Fruit fly (Drosophila melanogaster): Measurements from ENCODE around the gene Theg.

The Theg gene

dm6 chr3R:22044443-22044970 is 30.0 kb downstream of the Theg start:
- no peak for TF ChIP-seq pan (optimal IDR thresholded peaks at IDR 0.05)
- no peak for TF ChIP-seq sage (GFP tag; optimal IDR thresholded peaks at IDR 0.05)
- no peak for TF ChIP-seq lola (GFP tag; optimal IDR thresholded peaks at IDR 0.05)
- TF ChIP-seq OdsH (GFP tag; optimal IDR thresholded peaks at IDR 0.05), result no peak
- no peak for TF ChIP-seq Hr83 (GFP tag; optimal IDR thresholded peaks at IDR 0.05; ENCODE audit: poor library complexity, severe bottlenecking)
- TF ChIP-seq brk (GFP tag; optimal IDR thresholded peaks at IDR 0.05), result no peak
- no peak for TF ChIP-seq dmrt93B (GFP tag; optimal IDR thresholded peaks at IDR 0.05)
- TF ChIP-seq Rel (GFP tag; optimal IDR thresholded peaks at IDR 0.05), result no peak
- no peak for TF ChIP-seq Rel (tag; optimal IDR thresholded peaks at IDR 0.05)
- TF ChIP-seq usp (GFP tag; optimal IDR thresholded peaks at IDR 0.05), result no peak
- TF ChIP-seq sv (GFP tag; optimal IDR thresholded peaks at IDR 0.05), result no peak
- TF ChIP-seq Myc (optimal IDR thresholded peaks at IDR 0.05), result no peak
- TF ChIP-seq br (GFP tag; optimal IDR thresholded peaks at IDR 0.05), result no peak
- TF ChIP-seq Jra (GFP tag; optimal IDR thresholded peaks at IDR 0.05), result no peak
- TF ChIP-seq dsf (GFP tag; optimal IDR thresholded peaks at IDR 0.05; ENCODE audit: borderline replicate concordance), result no peak
- no peak for TF ChIP-seq psq (GFP tag; optimal IDR thresholded peaks at IDR 0.05)

DNA sequence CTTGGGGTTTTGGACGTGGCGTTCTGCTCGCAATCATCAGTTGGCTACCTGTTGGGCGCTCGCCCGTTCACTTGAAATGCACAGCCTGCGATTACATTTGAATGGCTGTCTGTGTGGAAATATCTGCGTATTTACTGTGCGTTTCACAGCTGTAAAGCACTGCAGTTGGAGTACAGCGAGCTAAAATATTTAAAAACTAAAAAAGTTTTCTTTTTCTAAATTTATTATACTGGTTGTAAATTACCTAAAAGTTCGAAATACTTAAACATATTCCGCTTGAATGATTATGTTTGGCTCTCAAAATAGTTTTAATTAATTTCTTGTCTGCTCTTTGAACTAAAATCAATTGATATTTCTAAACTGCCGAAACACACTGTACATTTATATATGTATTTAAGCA is 31.7 kb downstream of the Theg start:
- TF ChIP-seq Hr78 (GFP tag; optimal IDR thresholded peaks at IDR 0.05), result no peak
- no peak for TF ChIP-seq woc (GFP tag; optimal IDR thresholded peaks at IDR 0.05)
- TF ChIP-seq sv (GFP tag; optimal IDR thresholded peaks at IDR 0.05), result no peak
- TF ChIP-seq rgr (GFP tag; optimal IDR thresholded peaks at IDR 0.05), result no peak
- TF ChIP-seq OdsH (GFP tag; optimal IDR thresholded peaks at IDR 0.05), result peak; percentile 27
- no peak for TF ChIP-seq brk (GFP tag; optimal IDR thresholded peaks at IDR 0.05)
- no peak for TF ChIP-seq N (GFP tag; optimal IDR thresholded peaks at IDR 0.05)
- no peak for TF ChIP-seq Mio (GFP tag; optimal IDR thresholded peaks at IDR 0.05)
- TF ChIP-seq GATAd (GFP tag; optimal IDR thresholded peaks at IDR 0.05), result no peak
- TF ChIP-seq usp (GFP tag; optimal IDR thresholded peaks at IDR 0.05), result no peak
- TF ChIP-seq Vsx2 (GFP tag; optimal IDR thresholded peaks at IDR 0.05; ENCODE audit: partially characterized antibody), result no peak
- no peak for TF ChIP-seq psq (GFP tag; optimal IDR thresholded peaks at IDR 0.05)
- no peak for TF ChIP-seq Rel (GFP tag; optimal IDR thresholded peaks at IDR 0.05)
- no peak for TF ChIP-seq Rel (tag; optimal IDR thresholded peaks at IDR 0.05)
- TF ChIP-seq tai (GFP tag; optimal IDR thresholded peaks at IDR 0.05), result no peak
- TF ChIP-seq Hr83 (GFP tag; optimal IDR thresholded peaks at IDR 0.05; ENCODE audit: poor library complexity, severe bottlenecking), result no peak
- TF ChIP-seq fru (GFP tag; optimal IDR thresholded peaks at IDR 0.05), result peak; percentile 31
- TF ChIP-seq br (GFP tag; optimal IDR thresholded peaks at IDR 0.05), result no peak
- TF ChIP-seq Sp1 (GFP tag; optimal IDR thresholded peaks at IDR 0.05), result no peak
- TF ChIP-seq CG32264 (GFP tag; optimal IDR thresholded peaks at IDR 0.05), result no peak
- TF ChIP-seq Dfd (GFP tag; optimal IDR thresholded peaks at IDR 0.05), result no peak
- TF ChIP-seq ey (GFP tag; optimal IDR thresholded peaks at IDR 0.05), result peak; percentile 11
- no peak for TF ChIP-seq Hnf4 (GFP tag; optimal IDR thresholded peaks at IDR 0.05)
- no peak for TF ChIP-seq Dif (GFP tag; optimal IDR thresholded peaks at IDR 0.05; ENCODE audit: partially characterized antibody)
- peak; percentile 24 for TF ChIP-seq HLH106 (tag; optimal IDR thresholded peaks at IDR 0.05)
- no peak for TF ChIP-seq Jra (GFP tag; optimal IDR thresholded peaks at IDR 0.05)
- no peak for TF ChIP-seq dsf (GFP tag; optimal IDR thresholded peaks at IDR 0.05; ENCODE audit: borderline replicate concordance)
- TF ChIP-seq dmrt93B (GFP tag; optimal IDR thresholded peaks at IDR 0.05), result no peak
- TF ChIP-seq h (GFP tag; optimal IDR thresholded peaks at IDR 0.05), result peak; percentile 0
- no peak for TF ChIP-seq Abd-B (GFP tag; optimal IDR thresholded peaks at IDR 0.05)
- TF ChIP-seq lola (GFP tag; optimal IDR thresholded peaks at IDR 0.05), result no peak
- no peak for TF ChIP-seq foxo (GFP tag; optimal IDR thresholded peaks at IDR 0.05)
- TF ChIP-seq CrebA (GFP tag; optimal IDR thresholded peaks at IDR 0.05; ENCODE audit: borderline replicate concordance), result no peak
- TF ChIP-seq sage (GFP tag; optimal IDR thresholded peaks at IDR 0.05), result no peak
- TF ChIP-seq pan (optimal IDR thresholded peaks at IDR 0.05), result no peak
- no peak for TF ChIP-seq jim (GFP tag; optimal IDR thresholded peaks at IDR 0.05)

dm6 chr3R:22046723-22047122 is 32.2 kb downstream of the Theg start:
- TF ChIP-seq CG32264 (GFP tag; optimal IDR thresholded peaks at IDR 0.05), result no peak
- no peak for TF ChIP-seq foxo (GFP tag; optimal IDR thresholded peaks at IDR 0.05)
- TF ChIP-seq CrebA (GFP tag; optimal IDR thresholded peaks at IDR 0.05; ENCODE audit: borderline replicate concordance), result no peak
- TF ChIP-seq fru (GFP tag; optimal IDR thresholded peaks at IDR 0.05), result no peak
- no peak for TF ChIP-seq Vsx2 (GFP tag; optimal IDR thresholded peaks at IDR 0.05; ENCODE audit: partially characterized antibody)
- TF ChIP-seq CG9705 (GFP tag; optimal IDR thresholded peaks at IDR 0.05), result no peak
- no peak for TF ChIP-seq rgr (GFP tag; optimal IDR thresholded peaks at IDR 0.05)
- no peak for TF ChIP-seq Hr83 (GFP tag; optimal IDR thresholded peaks at IDR 0.05; ENCODE audit: poor library complexity, severe bottlenecking)
- TF ChIP-seq N (GFP tag; optimal IDR thresholded peaks at IDR 0.05), result no peak
- TF ChIP-seq dl (GFP tag; optimal IDR thresholded peaks at IDR 0.05; ENCODE audit: insufficient read depth in 1 of 2, partially characterized antibody in 2 of 2), result no peak
- TF ChIP-seq sv (GFP tag; optimal IDR thresholded peaks at IDR 0.05), result no peak
- TF ChIP-seq h (GFP tag; optimal IDR thresholded peaks at IDR 0.05), result no peak
- TF ChIP-seq Mio (GFP tag; optimal IDR thresholded peaks at IDR 0.05), result no peak
- TF ChIP-seq GATAd (GFP tag; optimal IDR thresholded peaks at IDR 0.05), result no peak
- no peak for TF ChIP-seq Myc (optimal IDR thresholded peaks at IDR 0.05)
- TF ChIP-seq Sp1 (GFP tag; optimal IDR thresholded peaks at IDR 0.05), result no peak
